Fruit fly (Drosophila melanogaster) Kc167 (cell line): Measurements from ENCODE around the gene CG5292.

Source experiments
- Myc ChIP-seq: fragments of >200 bp; optimal IDR thresholded peaks from 2 replicates; lab custom pipeline; 2017; ENCODE audit warnings: missing external identifiers
- Sin3A ChIP-seq: fragments of >200 bp; optimal IDR thresholded peaks from 2 replicates; lab custom pipeline; 2018; ENCODE audit warnings: missing external identifiers
- h ChIP-seq: fragments of >200 bp; optimal IDR thresholded peaks from 3 replicates; lab custom pipeline; 2018; ENCODE audit warnings: missing external identifiers
- insv ChIP-seq: fragments of >200 bp; optimal IDR thresholded peaks from 3 replicates; lab custom pipeline; 2018; ENCODE audit warnings: missing external identifiers
- psq ChIP-seq: fragments of >200 bp; optimal IDR thresholded peaks from 2 replicates; lab custom pipeline; 2017; ENCODE audit warnings: missing external identifiers
- ttk ChIP-seq: sonication (Bioruptor generic); optimal IDR thresholded peaks from 2 replicates; lab custom pipeline; 2017; ENCODE audit warnings: missing external identifiers

Gene CG5292

dm6 chr3R:17125339-17126044 is 26.2 kb upstream of the CG5292 start, which contains the start of gene cher:
Gene cher, minus strand, starts transcription at chr3R:17125389.
- TF ChIP-seq psq = no peak

- TF ChIP-seq ttk (no peak), psq (no peak), h (no peak), Myc (lab: Kevin White, UChicago) (no peak), Sin3A (lab: Kevin White, UChicago) (no peak), insv (lab: Kevin White, UChicago) (no peak)
These were observed 24.8 kb upstream of the CG5292 start, which contains the start of the genes CG17477 and CG31269 for dm6 chr3R:17126838-17127237. Gene CG17477, minus strand, starts transcription at chr3R:17126938. Gene CG31269, plus strand, starts transcription at chr3R:17127126.

dm6 chr3R:17127912-17128311 is 23.7 kb upstream of the CG5292 start, which contains the start of gene CG31265:
Gene CG31265, plus strand, starts transcription at chr3R:17128212.
- TF ChIP-seq Myc (lab: Kevin White, UChicago) (no peak), insv (lab: Kevin White, UChicago) (no peak), h (no peak), ttk (no peak)

dm6 chr3R:17130326-17130725 is 21.3 kb upstream of the CG5292 start, which contains the start of gene CG17475:
Gene CG17475, minus strand, starts transcription at chr3R:17130426.
- TF ChIP-seq Sin3A (lab: Kevin White, UChicago) (no peak), h (no peak), psq (no peak), insv (lab: Kevin White, UChicago) (no peak), ttk (no peak), Myc (lab: Kevin White, UChicago) (no peak)

dm6 chr3R:17132098-17132712 is 19.5 kb upstream of the CG5292 start, which contains the start of the genes CG4053 and CG31266:
Gene CG4053, minus strand, starts transcription at chr3R:17132198.
Gene CG31266, plus strand, starts transcription at chr3R:17132662.
- TF ChIP-seq h (no peak), psq (no peak), Sin3A (lab: Kevin White, UChicago) (no peak), insv (lab: Kevin White, UChicago) (no peak), ttk (no peak), Myc (lab: Kevin White, UChicago) (no peak)

- TF ChIP-seq Sin3A (lab: Kevin White, UChicago) (no peak), psq (no peak), h (no peak), Myc (lab: Kevin White, UChicago) (no peak), ttk (no peak), insv (lab: Kevin White, UChicago) (no peak)
These were observed 17.8 kb upstream of the CG5292 start, which contains the start of gene CG31267 for dm6 chr3R:17133897-17134296. Gene CG31267, plus strand, starts transcription at chr3R:17134197.

dm6 chr3R:17135747-17136146 is 15.9 kb upstream of the CG5292 start, which contains the start of gene CG5246:
Gene CG5246, plus strand, starts transcription at chr3R:17136111.
- TF ChIP-seq insv (lab: Kevin White, UChicago) (no peak), Sin3A (lab: Kevin White, UChicago) (no peak), ttk (no peak), h (no peak), psq (no peak), Myc (lab: Kevin White, UChicago) (no peak)

- TF ChIP-seq insv (lab: Kevin White, UChicago) = no peak
- no peak for TF ChIP-seq Sin3A (lab: Kevin White, UChicago)
- no peak for TF ChIP-seq ttk
- no peak for TF ChIP-seq psq
- TF ChIP-seq h = no peak
- TF ChIP-seq Myc (lab: Kevin White, UChicago) = no peak
These were observed 14.1 kb upstream of the CG5292 start, which contains the start of gene CG5255 for dm6 chr3R:17137593-17137992. Gene CG5255, plus strand, starts transcription at chr3R:17137893.

- no peak for TF ChIP-seq insv (lab: Kevin White, UChicago)
- no peak for TF ChIP-seq Myc (lab: Kevin White, UChicago)
- no peak for TF ChIP-seq Sin3A (lab: Kevin White, UChicago)
- TF ChIP-seq ttk = no peak
- no peak for TF ChIP-seq psq
- TF ChIP-seq h = no peak
These were observed 13.0 kb upstream of the CG5292 start, which contains the start of gene CG5265 for dm6 chr3R:17138699-17139098. Gene CG5265, plus strand, starts transcription at chr3R:17138999.

dm6 chr3R:17142304-17142703 is 9.4 kb upstream of the CG5292 start, which contains the start of gene TwdlW:
Gene TwdlW, minus strand, starts transcription at chr3R:17142404.
- no peak for TF ChIP-seq insv (lab: Kevin White, UChicago)
- TF ChIP-seq psq = no peak
- TF ChIP-seq Myc (lab: Kevin White, UChicago) = no peak
- TF ChIP-seq h = no peak
- no peak for TF ChIP-seq Sin3A (lab: Kevin White, UChicago)
- no peak for TF ChIP-seq ttk

- TF ChIP-seq h = no peak
- TF ChIP-seq psq = no peak
- no peak for TF ChIP-seq ttk
- no peak for TF ChIP-seq Sin3A (lab: Kevin White, UChicago)
- no peak for TF ChIP-seq Myc (lab: Kevin White, UChicago)
- no peak for TF ChIP-seq insv (lab: Kevin White, UChicago)
These were observed 3.9 kb upstream of the CG5292 start for dm6 chr3R:17147647-17148244.

- TF ChIP-seq psq (no peak), ttk (no peak), Myc (lab: Kevin White, UChicago) (no peak), Sin3A (lab: Kevin White, UChicago) (no peak), h (no peak), insv (lab: Kevin White, UChicago) (no peak)
These were observed 2.4 kb upstream of the CG5292 start, which contains the start of the genes m-cup and Det for dm6 chr3R:17149080-17149746. Gene m-cup, minus strand, starts transcription at chr3R:17149412. Gene Det, plus strand, starts transcription at chr3R:17149667.
